Worm (Caenorhabditis elegans) whole organism, L4/young adult: ENCODE data around the gene lex-1.

Experiments used
- W03F9.2 ChIP-seq: fragments of 150-350 bp; optimal IDR thresholded peaks from 2 replicates; lab custom pipeline; 2014; ENCODE audit warnings: missing biosample characterization, missing genetic modification characterization
- dao-5 ChIP-seq: sonication (generic microtip); optimal IDR thresholded peaks from 2 replicates; lab custom pipeline; 2016; ENCODE audit warnings: missing genotype, missing genetic modification characterization, moderate library complexity, missing compliant biosample characterization

DNA sequence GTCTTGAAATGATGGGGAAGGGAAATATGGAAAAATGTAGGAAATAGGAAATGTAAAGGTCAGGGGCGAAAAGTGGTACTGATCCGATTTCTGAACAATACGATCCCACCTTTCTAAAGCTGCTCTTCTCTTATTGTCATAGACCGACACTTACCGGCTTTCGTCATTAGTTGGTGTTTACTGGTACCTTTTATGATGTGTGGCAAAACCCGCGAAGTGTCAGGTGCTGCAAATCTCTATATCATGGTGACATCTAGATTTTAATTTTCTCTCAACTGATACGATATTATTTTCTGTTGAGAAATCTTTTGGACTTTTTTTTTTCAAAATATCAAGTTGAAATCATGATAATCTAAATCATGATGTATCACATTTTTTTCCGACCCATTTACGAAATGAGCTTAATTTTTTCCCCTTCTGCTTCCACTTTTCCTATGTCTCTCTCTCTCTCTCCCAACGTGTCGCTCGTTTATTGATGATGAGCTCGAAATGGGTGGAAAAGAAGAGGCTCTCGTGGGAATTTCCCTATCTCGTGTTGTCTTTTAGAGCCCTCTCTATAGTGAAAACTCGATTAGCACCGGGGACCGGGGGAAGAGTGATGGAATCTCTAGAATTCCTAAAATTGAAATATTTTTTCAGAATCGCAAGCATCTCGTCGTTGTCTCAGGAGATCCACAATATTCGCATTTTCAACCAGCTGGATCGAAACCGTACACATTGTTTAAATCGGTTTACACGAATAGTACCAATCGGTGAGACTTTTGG is 52.2 kb downstream of the lex-1 start:
- no peak for TF ChIP-seq W03F9.2 (tag; lab: Kevin White, UChicago)
- no peak for TF ChIP-seq dao-5 (tag; lab: Kevin White, UChicago)
